Worm (Caenorhabditis elegans) whole organism, early embryonic: ENCODE results near the gene T02G5.15.

Source experiments
- aly-1 ChIP-seq: sonication (generic microtip); optimal IDR thresholded peaks from 2 replicates; lab custom pipeline; 2016; ENCODE audit warnings: missing genetic modification characterization, missing compliant biosample characterization
- ama-1 ChIP-seq: fragments of 150-350 bp; optimal IDR thresholded peaks from 2 replicates; lab custom pipeline; 2014
- ceh-13 ChIP-seq: fragments of 200-800 bp; sonication (Bioruptor generic); optimal IDR thresholded peaks from 2 replicates; lab custom pipeline; 2018; ENCODE audit warnings: mild to moderate bottlenecking, missing genetic modification characterization, missing compliant biosample characterization
- ets-7 ChIP-seq: sonication (generic microtip); optimal IDR thresholded peaks from 2 replicates; lab custom pipeline; 2016; ENCODE audit warnings: missing genotype, missing genetic modification characterization, missing compliant biosample characterization
- flt-1 ChIP-seq: fragments of 200-800 bp; sonication (Bioruptor generic); IDR thresholded peaks from 2 replicates; pipeline ENCODE4 v1.3.6; 2022; ENCODE audit warnings: missing genetic modification characterization, missing compliant biosample characterization
- tbx-11 ChIP-seq: fragments of 200-800 bp; sonication (Bioruptor generic); IDR thresholded peaks from 2 replicates; pipeline ENCODE4 v1.3.6; 2022; ENCODE audit warnings: missing genetic modification characterization, missing compliant biosample characterization
- tbx-37 ChIP-seq: fragments of 200-800 bp; sonication (Bioruptor generic); conservative IDR thresholded peaks from 2 replicates; pipeline ENCODE4 v1.3.6; 2022; ENCODE audit warnings: missing genetic modification reagents, missing genetic modification characterization, missing compliant biosample characterization

ce11 chrII:7056328-7056727 is 27.8 kb upstream of the T02G5.15 start:
- no peak for TF ChIP-seq aly-1 (tag; lab: Kevin White, UChicago)
- no peak for TF ChIP-seq tbx-11 (GFP tag; lab: Robert Waterston, UW)
- no peak for TF ChIP-seq ets-7 (tag; lab: Kevin White, UChicago)
- TF ChIP-seq ceh-13, result no peak
- TF ChIP-seq tbx-37 (GFP tag; lab: Robert Waterston, UW), result no peak
- TF ChIP-seq ama-1 (lab: Kevin White, UChicago), result no peak
- no peak for TF ChIP-seq flt-1
